Fruit fly (Drosophila melanogaster) whole organism, embryonic: ENCODE data around the gene Ufd1.

Experiments used
- Ada2b ChIP-seq: fragments of 200-800 bp; sonication (Bioruptor generic); IDR thresholded peaks from 2 replicates; pipeline ENCODE4 v1.3.6; 2022; ENCODE audit warnings: missing biosample characterization, missing genetic modification characterization
- Antp ChIP-seq: fragments of 200-800 bp; sonication (Bioruptor generic); optimal IDR thresholded peaks from 3 replicates; lab custom pipeline; 2016; ENCODE audit warnings: missing biosample characterization, missing genetic modification characterization
- Asciz ChIP-seq: fragments of 200-800 bp; sonication (Bioruptor generic); optimal IDR thresholded peaks from 2 replicates; lab custom pipeline; 2017; ENCODE audit warnings: missing biosample characterization, mild to moderate bottlenecking, missing genetic modification characterization, missing genetic modification reagents
- CG10274 ChIP-seq: fragments of 200-800 bp; sonication (Bioruptor generic); optimal IDR thresholded peaks from 3 replicates; lab custom pipeline; 2017; ENCODE audit warnings: missing biosample characterization, mild to moderate bottlenecking, missing genetic modification characterization
- CG10565 ChIP-seq: fragments of 200-800 bp; sonication (Bioruptor generic); optimal IDR thresholded peaks from 3 replicates; lab custom pipeline; 2016; ENCODE audit warnings: missing biosample characterization, mild to moderate bottlenecking, missing genetic modification characterization
- CG11695 ChIP-seq: fragments of 200-800 bp; sonication (Bioruptor generic); IDR thresholded peaks from 3 replicates; pipeline ENCODE4 v1.3.6; 2022; ENCODE audit warnings: missing biosample characterization, missing genetic modification characterization
- CG12219 ChIP-seq: fragments of 200-800 bp; sonication (Bioruptor generic); optimal IDR thresholded peaks from 3 replicates; lab custom pipeline; 2018; ENCODE audit warnings: missing biosample characterization, mild to moderate bottlenecking, missing genetic modification characterization
- CG14014 ChIP-seq: fragments of 200-800 bp; sonication (Bioruptor generic); IDR thresholded peaks from 2 replicates; pipeline ENCODE4 v1.3.6; 2022; ENCODE audit warnings: missing biosample characterization, missing genetic modification characterization
- CG17359 ChIP-seq: fragments of 200-800 bp; sonication (Bioruptor generic); optimal IDR thresholded peaks from 3 replicates; lab custom pipeline; 2018; ENCODE audit warnings: missing biosample characterization, mild to moderate bottlenecking, missing genetic modification characterization, moderate library complexity
- CG18011 ChIP-seq: fragments of 200-800 bp; sonication (Bioruptor generic); optimal IDR thresholded peaks from 2 replicates; lab custom pipeline; 2017; ENCODE audit warnings: missing biosample characterization, missing genetic modification characterization, mild to moderate bottlenecking, moderate library complexity, missing genotype
- CG18599 ChIP-seq: fragments of 200-800 bp; sonication (Bioruptor generic); optimal IDR thresholded peaks from 3 replicates; lab custom pipeline; 2017; ENCODE audit warnings: missing biosample characterization, missing genetic modification characterization, mild to moderate bottlenecking, moderate library complexity, missing genetic modification reagents
- CG2120 ChIP-seq: fragments of 200-800 bp; sonication (Bioruptor generic); optimal IDR thresholded peaks from 3 replicates; lab custom pipeline; 2016; ENCODE audit warnings: missing biosample characterization, missing genetic modification characterization
- CG2889 ChIP-seq: fragments of 200-800 bp; sonication (Bioruptor generic); IDR thresholded peaks from 3 replicates; pipeline ENCODE4 v1.3.6; 2022; ENCODE audit warnings: missing biosample characterization, missing genetic modification characterization
- CG30403 ChIP-seq: fragments of 200-800 bp; sonication (Bioruptor generic); optimal IDR thresholded peaks from 3 replicates; lab custom pipeline; 2016; ENCODE audit warnings: missing biosample characterization, missing genetic modification characterization
- CG31365 ChIP-seq: fragments of 200-800 bp; sonication (Bioruptor generic); optimal IDR thresholded peaks from 2 replicates; lab custom pipeline; 2018; ENCODE audit warnings: missing biosample characterization, mild to moderate bottlenecking, missing genetic modification characterization
- CG32532 ChIP-seq: fragments of 200-800 bp; sonication (Bioruptor generic); IDR thresholded peaks from 2 replicates; pipeline ENCODE4 v1.3.6; 2022; ENCODE audit warnings: missing biosample characterization, missing genetic modification characterization
- CG3847 ChIP-seq: fragments of 200-800 bp; sonication (Bioruptor generic); IDR thresholded peaks from 2 replicates; pipeline ENCODE4 v1.3.6; 2022; ENCODE audit warnings: missing biosample characterization, missing genetic modification characterization
- CG4707 ChIP-seq: fragments of 200-800 bp; sonication (Bioruptor generic); optimal IDR thresholded peaks from 2 replicates; lab custom pipeline; 2018; ENCODE audit warnings: missing biosample characterization, mild to moderate bottlenecking, missing genetic modification characterization, moderate library complexity
- CG4820 ChIP-seq: fragments of 200-800 bp; sonication (Bioruptor generic); optimal IDR thresholded peaks from 3 replicates; lab custom pipeline; 2016; ENCODE audit warnings: missing biosample characterization, missing genetic modification characterization
- CG9215 ChIP-seq: fragments of 200-800 bp; sonication (Bioruptor generic); IDR thresholded peaks from 2 replicates; pipeline ENCODE4 v1.3.6; 2022; ENCODE audit warnings: missing biosample characterization, missing genetic modification characterization
- Hr3 ChIP-seq: fragments of 200-800 bp; sonication (Bioruptor generic); optimal IDR thresholded peaks from 3 replicates; lab custom pipeline; 2016; ENCODE audit warnings: missing biosample characterization, missing genetic modification characterization
- Pdp1 ChIP-seq, 2 experiments: fragments of 200-800 bp; sonication (Bioruptor generic); optimal IDR thresholded peaks; 3 replicates each; lab custom pipeline; 2016; ENCODE audit warnings: missing biosample characterization in 2 of 2, missing genetic modification characterization in 2 of 2, mild to moderate bottlenecking in 1 of 2, moderate library complexity in 1 of 2
- Ptx1 ChIP-seq: fragments of 200-800 bp; sonication (Bioruptor generic); IDR thresholded peaks from 2 replicates; pipeline ENCODE4 v1.3.6; 2022; ENCODE audit warnings: missing biosample characterization, missing genetic modification characterization
- Six4 ChIP-seq: fragments of 200-800 bp; sonication (Bioruptor generic); optimal IDR thresholded peaks from 2 replicates; lab custom pipeline; 2016; ENCODE audit warnings: missing biosample characterization, missing genetic modification characterization
- Sox102F ChIP-seq: fragments of 200-800 bp; sonication (Bioruptor generic); optimal IDR thresholded peaks from 2 replicates; lab custom pipeline; 2018; ENCODE audit warnings: missing biosample characterization, mild to moderate bottlenecking, missing genetic modification characterization, moderate library complexity
- Spps ChIP-seq: fragments of 200-800 bp; sonication (Bioruptor generic); optimal IDR thresholded peaks from 2 replicates; lab custom pipeline; 2018; ENCODE audit warnings: missing biosample characterization, mild to moderate bottlenecking, missing genetic modification characterization
- TFAM ChIP-seq: fragments of 200-800 bp; sonication (Bioruptor generic); optimal IDR thresholded peaks from 2 replicates; lab custom pipeline; 2017; ENCODE audit warnings: missing biosample characterization, missing genetic modification characterization, inconsistent platforms
- Vsx1 ChIP-seq: fragments of 200-800 bp; sonication (Bioruptor generic); optimal IDR thresholded peaks from 2 replicates; lab custom pipeline; 2017; ENCODE audit warnings: missing biosample characterization, mild to moderate bottlenecking, missing genetic modification characterization, missing genetic modification reagents
- Xbp1 ChIP-seq: fragments of 200-800 bp; sonication (Bioruptor generic); optimal IDR thresholded peaks from 3 replicates; lab custom pipeline; 2016; ENCODE audit warnings: missing biosample characterization, mild to moderate bottlenecking, missing genetic modification characterization
- al ChIP-seq: fragments of 200-800 bp; sonication (Bioruptor generic); IDR thresholded peaks from 2 replicates; pipeline ENCODE4 v1.3.6; 2022; ENCODE audit warnings: missing biosample characterization, missing genetic modification characterization
- bcd ChIP-seq: fragments of 200-800 bp; sonication (Bioruptor generic); optimal IDR thresholded peaks from 2 replicates; lab custom pipeline; 2017; ENCODE audit warnings: missing biosample characterization, mild to moderate bottlenecking, missing genetic modification characterization
- chm ChIP-seq: fragments of 200-800 bp; sonication (Bioruptor generic); IDR thresholded peaks from 2 replicates; pipeline ENCODE4 v1.3.6; 2022; ENCODE audit warnings: missing biosample characterization, missing genetic modification characterization
- fd64A ChIP-seq: fragments of 200-800 bp; sonication (Bioruptor generic); optimal IDR thresholded peaks from 3 replicates; lab custom pipeline; 2018; ENCODE audit warnings: missing biosample characterization, mild to moderate bottlenecking, missing genetic modification characterization
- gcm ChIP-seq: fragments of 200-800 bp; sonication (Bioruptor generic); optimal IDR thresholded peaks from 2 replicates; lab custom pipeline; 2019; ENCODE audit warnings: missing biosample characterization, mild to moderate bottlenecking, missing genetic modification characterization, moderate library complexity
- lbe ChIP-seq: fragments of 200-800 bp; sonication (Bioruptor generic); optimal IDR thresholded peaks from 2 replicates; lab custom pipeline; 2016; ENCODE audit warnings: missing biosample characterization, mild to moderate bottlenecking, missing genetic modification characterization
- nerfin-2 ChIP-seq: fragments of 200-800 bp; sonication (Bioruptor generic); IDR thresholded peaks from 2 replicates; pipeline ENCODE4 v1.3.6; 2022; ENCODE audit warnings: missing biosample characterization, missing genetic modification characterization; ENCODE audit not compliant: partially characterized antibody
- phol ChIP-seq: fragments of 200-800 bp; sonication (Bioruptor generic); optimal IDR thresholded peaks from 3 replicates; lab custom pipeline; 2018; ENCODE audit warnings: missing biosample characterization, mild to moderate bottlenecking, missing genetic modification characterization, moderate library complexity
- pita ChIP-seq: fragments of 200-800 bp; sonication (Bioruptor generic); optimal IDR thresholded peaks from 2 replicates; lab custom pipeline; 2017; ENCODE audit warnings: missing biosample characterization, mild to moderate bottlenecking, missing genetic modification characterization
- pros ChIP-seq: fragments of 200-800 bp; sonication (Bioruptor generic); optimal IDR thresholded peaks from 3 replicates; lab custom pipeline; 2019; ENCODE audit warnings: missing biosample characterization, mild to moderate bottlenecking, missing genetic modification characterization, moderate library complexity
- sima ChIP-seq: fragments of 200-800 bp; sonication (Bioruptor generic); optimal IDR thresholded peaks from 2 replicates; lab custom pipeline; 2016; ENCODE audit warnings: missing biosample characterization, missing genetic modification characterization
- slp2 ChIP-seq: fragments of 200-800 bp; sonication (Bioruptor generic); optimal IDR thresholded peaks from 2 replicates; lab custom pipeline; 2016; ENCODE audit warnings: missing biosample characterization, missing genetic modification characterization
- stwl ChIP-seq: fragments of 200-800 bp; sonication (Bioruptor generic); optimal IDR thresholded peaks from 3 replicates; lab custom pipeline; 2018; ENCODE audit warnings: missing biosample characterization, mild to moderate bottlenecking, missing genetic modification characterization, moderate library complexity
- tap ChIP-seq: fragments of 200-800 bp; optimal IDR thresholded peaks from 3 replicates; lab custom pipeline; 2019; ENCODE audit warnings: missing biosample characterization, mild to moderate bottlenecking, missing genetic modification characterization, moderate library complexity
- trem ChIP-seq: fragments of 200-800 bp; optimal IDR thresholded peaks from 3 replicates; lab custom pipeline; 2019; ENCODE audit warnings: missing biosample characterization, mild to moderate bottlenecking, missing genetic modification characterization, moderate library complexity
- usp ChIP-seq: fragments of >200 bp; optimal IDR thresholded peaks from 2 replicates; lab custom pipeline; 2017; ENCODE audit warnings: missing biosample characterization, missing genetic modification characterization
- vvl ChIP-seq: fragments of 200-800 bp; sonication (Bioruptor generic); IDR thresholded peaks from 2 replicates; pipeline ENCODE4 v1.3.6; 2022; ENCODE audit warnings: missing biosample characterization, missing genetic modification characterization
- wdn ChIP-seq: fragments of 200-800 bp; sonication (Bioruptor generic); IDR thresholded peaks from 2 replicates; pipeline ENCODE4 v1.3.6; 2022; ENCODE audit warnings: missing biosample characterization, missing genetic modification characterization
- wor ChIP-seq: fragments of 200-800 bp; sonication (Bioruptor generic); IDR thresholded peaks from 2 replicates; pipeline ENCODE4 v1.3.6; 2022; ENCODE audit warnings: missing biosample characterization, missing genetic modification characterization
- yki ChIP-seq: fragments of >200 bp; optimal IDR thresholded peaks from 3 replicates; lab custom pipeline; 2018

Ufd1 gene

DNA sequence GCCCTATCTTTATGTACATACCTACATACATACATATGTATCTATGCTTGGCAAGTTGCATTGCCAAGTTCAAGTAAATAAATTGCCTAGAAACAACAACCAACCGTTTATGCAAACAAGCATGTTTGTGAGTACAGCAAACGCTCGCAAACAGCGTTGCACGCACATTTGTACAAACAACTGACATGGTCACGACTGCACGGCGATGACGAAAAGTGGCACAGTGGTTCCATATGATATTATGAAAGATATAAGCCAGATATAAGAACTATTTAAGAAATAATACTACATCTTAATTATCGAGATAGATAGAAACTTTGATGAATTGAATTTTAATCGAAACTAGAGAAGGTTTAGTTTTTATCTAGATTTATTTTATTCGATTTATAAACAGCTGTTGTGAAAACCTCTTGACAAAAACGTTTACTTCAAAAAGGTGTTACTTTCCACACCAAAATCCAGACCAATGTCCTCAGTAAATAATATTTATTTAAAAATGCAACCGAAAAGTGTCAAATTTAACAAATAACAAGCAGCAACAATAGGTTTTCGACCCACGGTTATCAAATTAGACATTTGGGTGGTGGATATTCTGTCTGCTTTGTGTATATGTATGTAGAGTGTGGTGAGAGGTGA lies 33.1 kb downstream of the Ufd1 start (continued):
- TF ChIP-seq Pdp1 (GFP tag; optimal IDR thresholded peaks at IDR 0.05; lab: Kevin White, UChicago) (peak; percentile 73 to 84), Ptx1 (GFP tag; lab: Robert Waterston, UW) (peak; percentile 84), gcm (GFP tag; lab: Kevin White, UChicago) (peak; percentile 91), CG3847 (GFP tag; lab: Robert Waterston, UW) (peak; percentile 65), Xbp1 (GFP tag; lab: Kevin White, UChicago) (peak; percentile 92), pita (no peak), Six4 (GFP tag; lab: Kevin White, UChicago) (peak; percentile 92), CG18011 (GFP tag; lab: Kevin White, UChicago) (peak; percentile 77), al (GFP tag; lab: Robert Waterston, UW) (peak; percentile 47; the same call in 1 of the 2 replicates), pros (GFP tag; lab: Kevin White, UChicago) (peak; percentile 27), CG18599 (GFP tag; lab: Kevin White, UChicago) (peak; percentile 85), lbe (GFP tag; lab: Kevin White, UChicago) (peak; percentile 66), usp (GFP tag; lab: Kevin White, UChicago) (no peak), Hr3 (peak; percentile 91), CG4820 (peak; percentile 87), yki (no peak), CG2889 (GFP tag; lab: Robert Waterston, UW) (0 out of 3 replicates have a peak, but pooled peaks have one; percentile 37), chm (peak; percentile 94; the same call in 1 of the 2 replicates), tap (tag; lab: Kevin White, UChicago) (peak; percentile 87), vvl (GFP tag; lab: Robert Waterston, UW) (peak; percentile 79), Spps (tag; lab: Kevin White, UChicago) (peak; percentile 53), wor (GFP tag; lab: Robert Waterston, UW) (peak; percentile 86), Ada2b (GFP tag; lab: Robert Waterston, UW) (peak; percentile 82), stwl (tag; lab: Kevin White, UChicago) (peak; percentile 18), fd64A (peak; percentile 45), slp2 (GFP tag; lab: Kevin White, UChicago) (peak; percentile 80), bcd (GFP tag; lab: Kevin White, UChicago) (peak; percentile 88), CG9215 (GFP tag; lab: Robert Waterston, UW) (0 out of 2 replicates have a peak, but pooled peaks have one; percentile 32), wdn (GFP tag; lab: Robert Waterston, UW) (no peak), phol (peak; percentile 91), Vsx1 (peak; percentile 83), CG11695 (GFP tag; lab: Robert Waterston, UW) (peak; percentile 86), TFAM (GFP tag; lab: Kevin White, UChicago) (no peak), CG10565 (GFP tag; lab: Kevin White, UChicago) (peak; percentile 29), CG12219 (GFP tag; lab: Kevin White, UChicago) (peak; percentile 85), CG10274 (GFP tag; lab: Kevin White, UChicago) (peak; percentile 75), Sox102F (GFP tag; lab: Kevin White, UChicago) (peak; percentile 93), trem (tag; lab: Kevin White, UChicago) (peak; percentile 49), CG31365 (tag; lab: Kevin White, UChicago) (peak; percentile 39), CG17359 (tag; lab: Kevin White, UChicago) (peak; percentile 75), nerfin-2 (GFP tag; lab: Robert Waterston, UW) (no peak), CG30403 (GFP tag; lab: Kevin White, UChicago) (peak; percentile 94), sima (GFP tag; lab: Kevin White, UChicago) (no peak), CG2120 (peak; percentile 76), CG14014 (GFP tag; lab: Robert Waterston, UW) (peak; percentile 77), Asciz (GFP tag; lab: Kevin White, UChicago) (peak; percentile 91), CG4707 (GFP tag; lab: Kevin White, UChicago) (peak; percentile 57), CG32532 (GFP tag; lab: Robert Waterston, UW) (peak; percentile 58; the same call in 1 of the 2 replicates), Antp (peak; percentile 58)
